Fruit fly (Drosophila melanogaster) whole organism, embryonic: ENCODE results near the gene PRL-1.

Experiments
- Atf3 ChIP-seq: fragments of 200-800 bp; sonication (Bioruptor generic); optimal IDR thresholded peaks from 3 replicates; lab custom pipeline; 2016; ENCODE audit warnings: missing biosample characterization, missing genetic modification characterization
- BtbVII ChIP-seq: fragments of 200-800 bp; sonication (Bioruptor generic); optimal IDR thresholded peaks from 3 replicates; lab custom pipeline; 2017; ENCODE audit warnings: missing biosample characterization, mild to moderate bottlenecking, missing genetic modification characterization
- CG10959 ChIP-seq: fragments of 200-800 bp; sonication (Bioruptor generic); IDR thresholded peaks from 2 replicates; pipeline ENCODE4 v1.3.6; 2022; ENCODE audit warnings: missing biosample characterization, missing genetic modification characterization
- CG12219 ChIP-seq: fragments of 200-800 bp; sonication (Bioruptor generic); optimal IDR thresholded peaks from 3 replicates; lab custom pipeline; 2018; ENCODE audit warnings: missing biosample characterization, mild to moderate bottlenecking, missing genetic modification characterization
- CG12659 ChIP-seq: fragments of 200-800 bp; sonication (Bioruptor generic); optimal IDR thresholded peaks from 3 replicates; lab custom pipeline; 2017; ENCODE audit warnings: mild to moderate bottlenecking, missing biosample characterization, missing genetic modification reagents, missing genetic modification characterization
- CG17612 ChIP-seq: fragments of 200-800 bp; sonication (Bioruptor generic); IDR thresholded peaks from 2 replicates; pipeline ENCODE4 v1.3.6; 2022; ENCODE audit warnings: missing biosample characterization, missing genetic modification characterization
- CG18262 ChIP-seq: fragments of 200-800 bp; optimal IDR thresholded peaks from 3 replicates; lab custom pipeline; 2019; ENCODE audit warnings: missing biosample characterization, mild to moderate bottlenecking, missing genetic modification characterization, moderate library complexity
- CG30431 ChIP-seq: fragments of 200-800 bp; sonication (Bioruptor generic); optimal IDR thresholded peaks from 2 replicates; lab custom pipeline; 2017; ENCODE audit warnings: missing biosample characterization, missing genetic modification characterization
- CG33213 ChIP-seq: fragments of 200-800 bp; sonication (Bioruptor generic); optimal IDR thresholded peaks from 3 replicates; lab custom pipeline; 2016; ENCODE audit warnings: missing biosample characterization, missing genetic modification characterization
- CG3995 ChIP-seq: fragments of 200-800 bp; sonication (Bioruptor generic); optimal IDR thresholded peaks from 3 replicates; lab custom pipeline; 2016; ENCODE audit warnings: missing biosample characterization, missing genetic modification characterization
- CG4424 ChIP-seq: fragments of 200-800 bp; sonication (Bioruptor generic); optimal IDR thresholded peaks from 3 replicates; lab custom pipeline; 2016; ENCODE audit warnings: missing biosample characterization, missing genetic modification characterization
- CG6683 ChIP-seq: fragments of 200-800 bp; sonication (Bioruptor generic); optimal IDR thresholded peaks from 2 replicates; lab custom pipeline; 2017; ENCODE audit warnings: missing biosample characterization, mild to moderate bottlenecking, missing genetic modification characterization, missing genetic modification reagents
- CG7357 ChIP-seq: fragments of 200-800 bp; sonication (Bioruptor generic); IDR thresholded peaks from 3 replicates; pipeline ENCODE4 v1.3.6; 2022; ENCODE audit warnings: missing biosample characterization, missing genetic modification characterization
- CG7987 ChIP-seq: fragments of 200-800 bp; sonication (Bioruptor generic); optimal IDR thresholded peaks from 2 replicates; lab custom pipeline; 2018; ENCODE audit warnings: missing biosample characterization, mild to moderate bottlenecking, missing genetic modification characterization, moderate library complexity
- CG8089 ChIP-seq: fragments of 200-800 bp; sonication (Bioruptor generic); optimal IDR thresholded peaks from 3 replicates; lab custom pipeline; 2016; ENCODE audit warnings: missing biosample characterization, missing genetic modification characterization
- D19B ChIP-seq: fragments of 200-800 bp; sonication (Bioruptor generic); optimal IDR thresholded peaks from 2 replicates; lab custom pipeline; 2017; ENCODE audit warnings: missing biosample characterization, mild to moderate bottlenecking, missing genetic modification characterization
- E2f2 ChIP-seq: fragments of 200-800 bp; sonication (Bioruptor generic); IDR thresholded peaks from 2 replicates; pipeline ENCODE4 v1.3.6; 2022; ENCODE audit warnings: missing biosample characterization, missing genetic modification characterization
- Fer3 ChIP-seq: fragments of 200-800 bp; sonication (Bioruptor generic); optimal IDR thresholded peaks from 2 replicates; lab custom pipeline; 2018; ENCODE audit warnings: missing biosample characterization, mild to moderate bottlenecking, missing genetic modification characterization, moderate library complexity
- Hey ChIP-seq: fragments of 200-800 bp; sonication (Bioruptor generic); optimal IDR thresholded peaks from 3 replicates; lab custom pipeline; 2018; ENCODE audit warnings: missing biosample characterization, mild to moderate bottlenecking, missing genetic modification characterization
- Hmx ChIP-seq: fragments of 200-800 bp; sonication (Bioruptor generic); optimal IDR thresholded peaks from 2 replicates; lab custom pipeline; 2016; ENCODE audit warnings: missing biosample characterization, missing genetic modification characterization
- Kr ChIP-seq: fragments of 200-800 bp; sonication (Bioruptor generic); optimal IDR thresholded peaks from 2 replicates; lab custom pipeline; 2017; ENCODE audit warnings: missing biosample characterization, mild to moderate bottlenecking, missing genetic modification characterization
- MESR4 ChIP-seq: fragments of 200-800 bp; sonication (Bioruptor generic); optimal IDR thresholded peaks from 2 replicates; lab custom pipeline; 2018; ENCODE audit warnings: missing biosample characterization, mild to moderate bottlenecking, missing genetic modification characterization, moderate library complexity
- Mrtf ChIP-seq: fragments of 200-800 bp; sonication (Bioruptor generic); IDR thresholded peaks from 3 replicates; pipeline ENCODE4 v1.3.6; 2022; ENCODE audit warnings: missing biosample characterization, missing genetic modification characterization
- Rfx ChIP-seq: fragments of 200-800 bp; sonication (Bioruptor generic); IDR thresholded peaks from 2 replicates; pipeline ENCODE4 v1.3.6; 2022; ENCODE audit warnings: missing biosample characterization, missing genetic modification characterization
- Scr ChIP-seq: fragments of 200-800 bp; sonication (Bioruptor generic); IDR thresholded peaks from 2 replicates; pipeline ENCODE4 v1.3.6; 2022; ENCODE audit warnings: missing biosample characterization, missing genetic modification characterization; ENCODE audit not compliant: partially characterized antibody
- Six4 ChIP-seq: fragments of 200-800 bp; sonication (Bioruptor generic); optimal IDR thresholded peaks from 2 replicates; lab custom pipeline; 2016; ENCODE audit warnings: missing biosample characterization, missing genetic modification characterization
- Sox100B ChIP-seq: fragments of 200-800 bp; sonication (Bioruptor generic); optimal IDR thresholded peaks from 3 replicates; lab custom pipeline; 2018; ENCODE audit warnings: missing biosample characterization, mild to moderate bottlenecking, missing genetic modification characterization
- Ssrp ChIP-seq: fragments of 200-800 bp; sonication (Bioruptor generic); optimal IDR thresholded peaks from 2 replicates; lab custom pipeline; 2018; ENCODE audit warnings: missing biosample characterization, mild to moderate bottlenecking, missing genetic modification characterization, moderate library complexity
- TFAM ChIP-seq: fragments of 200-800 bp; sonication (Bioruptor generic); optimal IDR thresholded peaks from 2 replicates; lab custom pipeline; 2017; ENCODE audit warnings: missing biosample characterization, missing genetic modification characterization, inconsistent platforms
- al ChIP-seq: fragments of 200-800 bp; sonication (Bioruptor generic); IDR thresholded peaks from 2 replicates; pipeline ENCODE4 v1.3.6; 2022; ENCODE audit warnings: missing biosample characterization, missing genetic modification characterization
- bbx ChIP-seq: fragments of 200-800 bp; sonication (Bioruptor generic); IDR thresholded peaks from 2 replicates; pipeline ENCODE4 v1.3.6; 2022; ENCODE audit warnings: missing biosample characterization, missing genetic modification characterization; ENCODE audit not compliant: partially characterized antibody
- cad ChIP-seq: fragments of >200 bp; optimal IDR thresholded peaks from 2 replicates; lab custom pipeline; 2017; ENCODE audit warnings: missing biosample characterization, missing genetic modification characterization
- caup ChIP-seq: fragments of 200-800 bp; sonication (Bioruptor generic); optimal IDR thresholded peaks from 3 replicates; lab custom pipeline; 2017; ENCODE audit warnings: missing biosample characterization, mild to moderate bottlenecking, missing genetic modification characterization, moderate library complexity; ENCODE audit not compliant: severe bottlenecking
- chn ChIP-seq: fragments of 200-800 bp; sonication (Bioruptor generic); optimal IDR thresholded peaks from 2 replicates; lab custom pipeline; 2016; ENCODE audit warnings: missing biosample characterization, missing genetic modification characterization
- da ChIP-seq: fragments of 200-800 bp; sonication (Bioruptor generic); optimal IDR thresholded peaks from 2 replicates; lab custom pipeline; 2016; ENCODE audit warnings: missing biosample characterization, missing genetic modification characterization
- dmrt99B ChIP-seq: fragments of 200-800 bp; sonication (Bioruptor generic); optimal IDR thresholded peaks from 2 replicates; lab custom pipeline; 2018; ENCODE audit warnings: missing biosample characterization, mild to moderate bottlenecking, missing genetic modification characterization, moderate library complexity
- fd64A ChIP-seq: fragments of 200-800 bp; sonication (Bioruptor generic); optimal IDR thresholded peaks from 3 replicates; lab custom pipeline; 2018; ENCODE audit warnings: missing biosample characterization, mild to moderate bottlenecking, missing genetic modification characterization
- gro ChIP-seq: fragments of 200-800 bp; sonication (Bioruptor generic); optimal IDR thresholded peaks from 2 replicates; lab custom pipeline; 2016; ENCODE audit warnings: missing biosample characterization, missing genetic modification characterization
- kah ChIP-seq: fragments of 200-800 bp; sonication (Bioruptor generic); optimal IDR thresholded peaks from 2 replicates; lab custom pipeline; 2018; ENCODE audit warnings: missing biosample characterization, mild to moderate bottlenecking, missing genetic modification characterization
- mirr ChIP-seq: fragments of 200-800 bp; sonication (Bioruptor generic); optimal IDR thresholded peaks from 3 replicates; lab custom pipeline; 2018; ENCODE audit warnings: missing biosample characterization, mild to moderate bottlenecking, missing genetic modification characterization
- mld ChIP-seq: fragments of 200-800 bp; sonication (Bioruptor generic); IDR thresholded peaks from 3 replicates; pipeline ENCODE4 v1.3.6; 2022; ENCODE audit warnings: missing biosample characterization, missing genetic modification characterization; ENCODE audit not compliant: partially characterized antibody
- nmo ChIP-seq: fragments of 200-800 bp; sonication (Bioruptor generic); optimal IDR thresholded peaks from 2 replicates; lab custom pipeline; 2018; ENCODE audit warnings: missing biosample characterization, mild to moderate bottlenecking, missing genetic modification characterization, moderate library complexity
- oc ChIP-seq: fragments of 200-800 bp; sonication (Bioruptor generic); optimal IDR thresholded peaks from 2 replicates; lab custom pipeline; 2018; ENCODE audit warnings: missing biosample characterization, mild to moderate bottlenecking, missing genetic modification characterization, moderate library complexity
- peb ChIP-seq: fragments of 200-800 bp; sonication (Bioruptor generic); IDR thresholded peaks from 2 replicates; pipeline ENCODE4 v1.3.6; 2022; ENCODE audit warnings: missing biosample characterization, missing genetic modification characterization
- pita ChIP-seq: fragments of 200-800 bp; sonication (Bioruptor generic); optimal IDR thresholded peaks from 2 replicates; lab custom pipeline; 2017; ENCODE audit warnings: missing biosample characterization, mild to moderate bottlenecking, missing genetic modification characterization
- sens-2 ChIP-seq: fragments of 200-800 bp; sonication (Bioruptor generic); IDR thresholded peaks from 2 replicates; pipeline ENCODE4 v1.3.6; 2022; ENCODE audit warnings: missing biosample characterization, missing genetic modification characterization
- sima ChIP-seq: fragments of 200-800 bp; sonication (Bioruptor generic); optimal IDR thresholded peaks from 2 replicates; lab custom pipeline; 2016; ENCODE audit warnings: missing biosample characterization, missing genetic modification characterization
- vvl ChIP-seq: fragments of 200-800 bp; sonication (Bioruptor generic); IDR thresholded peaks from 2 replicates; pipeline ENCODE4 v1.3.6; 2022; ENCODE audit warnings: missing biosample characterization, missing genetic modification characterization
- wor ChIP-seq: fragments of 200-800 bp; sonication (Bioruptor generic); IDR thresholded peaks from 2 replicates; pipeline ENCODE4 v1.3.6; 2022; ENCODE audit warnings: missing biosample characterization, missing genetic modification characterization

PRL-1 gene

dm6 chr2L:16299466-16300311 lies 42.3 kb upstream of the PRL-1 start, which contains the start of the genes heix and CG17328 (continued):
- TF ChIP-seq MESR4 (GFP tag; lab: Kevin White, UChicago) (peak; percentile 83), Sox100B (GFP tag; lab: Kevin White, UChicago) (peak; percentile 70), CG8089 (GFP tag; lab: Kevin White, UChicago) (no peak), CG12219 (GFP tag; lab: Kevin White, UChicago) (peak; percentile 44), BtbVII (GFP tag; lab: Kevin White, UChicago) (peak; percentile 39), Rfx (peak; percentile 85), oc (no peak), Hey (no peak), pita (GFP tag; lab: Kevin White, UChicago) (no peak), sima (no peak), CG12659 (GFP tag; lab: Kevin White, UChicago) (peak; percentile 80), Mrtf (GFP tag; lab: Robert Waterston, UW) (peak; percentile 53; the same call in 2 of the 3 replicates), sens-2 (GFP tag; lab: Robert Waterston, UW) (0 out of 2 replicates have a peak, but pooled peaks have one; percentile 7), CG7987 (no peak), peb (GFP tag; lab: Robert Waterston, UW) (0 out of 2 replicates have a peak, but pooled peaks have one; percentile 24), al (GFP tag; lab: Robert Waterston, UW) (peak; percentile 69), mld (GFP tag; lab: Robert Waterston, UW) (no peak), Scr (GFP tag; lab: Robert Waterston, UW) (no peak), TFAM (no peak), CG6683 (GFP tag; lab: Kevin White, UChicago) (no peak), CG33213 (peak; percentile 38), nmo (GFP tag; lab: Kevin White, UChicago) (peak; percentile 81), Hmx (peak; percentile 62), Fer3 (tag; lab: Kevin White, UChicago) (peak; percentile 78), E2f2 (peak; percentile 48), CG7357 (GFP tag; lab: Robert Waterston, UW) (peak; percentile 34; the same call in 1 of the 3 replicates), CG3995 (GFP tag; lab: Kevin White, UChicago) (peak; percentile 61), Kr (no peak), Atf3 (GFP tag; lab: Kevin White, UChicago) (peak; percentile 46), vvl (GFP tag; lab: Robert Waterston, UW) (peak; percentile 73), gro (GFP tag; lab: Kevin White, UChicago) (peak; percentile 31), cad (no peak), Six4 (GFP tag; lab: Kevin White, UChicago) (peak; percentile 59), bbx (GFP tag; lab: Robert Waterston, UW) (peak; percentile 27; the same call in 1 of the 2 replicates), Ssrp (tag; lab: Kevin White, UChicago) (peak; percentile 66), dmrt99B (no peak), mirr (GFP tag; lab: Kevin White, UChicago) (peak; percentile 37), caup (GFP tag; lab: Kevin White, UChicago) (peak; percentile 64), chn (GFP tag; lab: Kevin White, UChicago) (peak; percentile 60), kah (GFP tag; lab: Kevin White, UChicago) (peak; percentile 93), da (no peak), CG4424 (GFP tag; lab: Kevin White, UChicago) (peak; percentile 77), CG18262 (tag; lab: Kevin White, UChicago) (peak; percentile 70), CG10959 (GFP tag; lab: Robert Waterston, UW) (no peak), wor (GFP tag; lab: Robert Waterston, UW) (peak; percentile 41; the same call in 1 of the 2 replicates), CG17612 (GFP tag; lab: Robert Waterston, UW) (0 out of 2 replicates have a peak, but pooled peaks have one; percentile 11), D19B (GFP tag; lab: Kevin White, UChicago) (peak; percentile 68), CG30431 (peak; percentile 19), fd64A (GFP tag; lab: Kevin White, UChicago) (no peak)
